Fruit fly (Drosophila melanogaster): ENCODE measurements around the gene CG33158.

CG33158 gene

dm6 chr3L:16411566-16411965 lies 7.8 kb upstream of the CG33158 start, which contains the start of gene fax:
TSS of gene fax (minus strand) at chr3L:16411828.
- TF ChIP-seq psq (optimal IDR thresholded peaks at IDR 0.05), result no peak
- no peak for TF ChIP-seq Dll (optimal IDR thresholded peaks at IDR 0.05)
- TF ChIP-seq CG8478 (optimal IDR thresholded peaks at IDR 0.05), result no peak
- TF ChIP-seq pan (optimal IDR thresholded peaks at IDR 0.05), result no peak
- TF ChIP-seq usp (GFP tag; optimal IDR thresholded peaks at IDR 0.05), result no peak
- TF ChIP-seq EcR (GFP tag; optimal IDR thresholded peaks at IDR 0.05), result no peak

DNA sequence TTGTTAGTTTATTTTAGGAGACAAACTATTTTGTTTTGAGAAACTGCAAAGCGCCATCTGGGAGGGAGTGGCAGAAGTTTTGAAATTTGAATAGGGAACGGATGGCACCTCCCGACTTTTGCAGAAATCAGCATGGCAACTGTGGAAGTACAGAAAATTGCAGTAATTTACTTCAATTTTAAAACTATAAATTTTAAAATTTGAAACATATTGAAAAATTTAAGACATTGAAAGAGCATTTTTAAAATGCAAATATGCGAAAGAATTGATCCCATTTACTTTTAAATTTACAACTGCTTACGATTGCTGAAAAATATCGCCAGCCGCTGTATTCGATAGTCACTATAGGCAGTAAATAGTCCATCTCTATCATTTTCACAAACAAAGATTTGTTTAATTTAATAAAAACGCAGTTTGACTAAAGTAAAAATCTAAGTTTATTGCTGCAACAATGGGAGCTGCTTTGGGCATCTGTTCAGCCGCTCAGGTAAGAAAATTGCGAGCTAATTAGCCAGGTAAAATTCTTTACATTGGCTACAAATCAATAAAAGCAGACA lies 6.9 kb upstream of the CG33158 start, which contains the start of gene Serinc:
TSS of gene Serinc (plus strand) at position 329 of the 557 bp plus-strand sequence.
- no peak for TF ChIP-seq CG8478 (optimal IDR thresholded peaks at IDR 0.05)
- no peak for TF ChIP-seq EcR (GFP tag; optimal IDR thresholded peaks at IDR 0.05)
- no peak for TF ChIP-seq psq (optimal IDR thresholded peaks at IDR 0.05)
- TF ChIP-seq usp (GFP tag; optimal IDR thresholded peaks at IDR 0.05), result no peak
- TF ChIP-seq Dll (optimal IDR thresholded peaks at IDR 0.05), result no peak
- TF ChIP-seq pan (optimal IDR thresholded peaks at IDR 0.05), result no peak

- TF ChIP-seq Dll (optimal IDR thresholded peaks at IDR 0.05), result no peak
- no peak for TF ChIP-seq pan (optimal IDR thresholded peaks at IDR 0.05)
- no peak for TF ChIP-seq usp (GFP tag; optimal IDR thresholded peaks at IDR 0.05)
- no peak for TF ChIP-seq psq (optimal IDR thresholded peaks at IDR 0.05)
- TF ChIP-seq CG8478 (optimal IDR thresholded peaks at IDR 0.05), result no peak
- no peak for TF ChIP-seq EcR (GFP tag; optimal IDR thresholded peaks at IDR 0.05)
Measured at dm6 chr3L:16417024-16417423, 2.4 kb upstream of the CG33158 start, which contains the start of gene GluRS-m. TSS of gene GluRS-m (minus strand) at chr3L:16417177.

DNA sequence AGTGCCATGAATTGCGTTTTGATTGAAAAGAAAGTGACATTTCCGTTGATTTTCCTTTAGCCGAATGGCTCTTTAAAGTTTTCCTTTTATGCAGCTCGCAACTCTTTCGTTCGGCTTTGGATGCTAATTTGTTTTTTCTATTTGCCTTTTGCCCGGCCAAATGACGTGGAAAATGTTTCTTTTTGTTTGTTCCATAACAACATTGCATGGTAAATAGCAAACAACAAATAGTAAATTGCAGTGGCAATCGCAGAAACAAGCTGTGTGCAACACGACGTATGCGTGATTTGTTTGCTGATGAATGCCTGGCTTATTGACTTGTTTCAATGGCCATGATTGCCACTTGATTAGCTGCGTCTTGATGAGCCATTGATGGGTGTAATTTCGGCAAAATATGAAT lies 10.1 kb downstream of the CG33158 start:
- TF ChIP-seq EcR (GFP tag; optimal IDR thresholded peaks at IDR 0.05), result no peak
- TF ChIP-seq psq (optimal IDR thresholded peaks at IDR 0.05), result no peak
- no peak for TF ChIP-seq pan (optimal IDR thresholded peaks at IDR 0.05)
- TF ChIP-seq Dll (optimal IDR thresholded peaks at IDR 0.05), result no peak
- TF ChIP-seq CG8478 (optimal IDR thresholded peaks at IDR 0.05), result no peak
- no peak for TF ChIP-seq usp (GFP tag; optimal IDR thresholded peaks at IDR 0.05)

- TF ChIP-seq CG8478 (optimal IDR thresholded peaks at IDR 0.05), result no peak
- no peak for TF ChIP-seq pan (optimal IDR thresholded peaks at IDR 0.05)
- TF ChIP-seq usp (GFP tag; optimal IDR thresholded peaks at IDR 0.05), result no peak
- no peak for TF ChIP-seq psq (optimal IDR thresholded peaks at IDR 0.05)
- no peak for TF ChIP-seq Dll (optimal IDR thresholded peaks at IDR 0.05)
- no peak for TF ChIP-seq EcR (GFP tag; optimal IDR thresholded peaks at IDR 0.05)
Measured at dm6 chr3L:16431056-16431455, 11.7 kb downstream of the CG33158 start.

dm6 chr3L:16433556-16433955 lies 14.2 kb downstream of the CG33158 start:
- TF ChIP-seq EcR (GFP tag; optimal IDR thresholded peaks at IDR 0.05) (no peak), usp (GFP tag; optimal IDR thresholded peaks at IDR 0.05) (no peak), pan (optimal IDR thresholded peaks at IDR 0.05) (no peak), CG8478 (optimal IDR thresholded peaks at IDR 0.05) (no peak), psq (optimal IDR thresholded peaks at IDR 0.05) (no peak), Dll (optimal IDR thresholded peaks at IDR 0.05) (no peak)

DNA sequence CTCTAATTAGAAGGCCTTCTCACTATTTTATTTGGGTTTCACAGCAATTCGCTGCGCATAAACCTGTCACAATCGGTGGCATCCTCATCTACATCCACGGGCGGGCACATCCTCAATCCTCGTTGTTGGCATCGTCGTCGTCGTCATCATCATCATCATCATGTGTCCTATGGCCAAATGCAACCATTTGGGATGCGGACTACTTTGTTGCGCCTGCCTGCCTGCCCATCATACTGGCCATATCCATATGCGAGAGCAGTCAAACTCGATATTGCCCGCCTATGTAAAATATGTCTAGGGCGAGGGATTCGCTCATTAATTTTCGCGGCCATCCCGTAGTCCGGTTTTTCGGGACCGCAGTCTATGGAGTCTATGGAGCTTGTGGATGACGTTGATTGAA lies 17.9 kb downstream of the CG33158 start:
- TF ChIP-seq psq (optimal IDR thresholded peaks at IDR 0.05), result no peak
- TF ChIP-seq CG8478 (optimal IDR thresholded peaks at IDR 0.05), result no peak
- TF ChIP-seq usp (GFP tag; optimal IDR thresholded peaks at IDR 0.05), result no peak
- no peak for TF ChIP-seq pan (optimal IDR thresholded peaks at IDR 0.05)
- TF ChIP-seq Dll (optimal IDR thresholded peaks at IDR 0.05), result no peak
- TF ChIP-seq EcR (GFP tag; optimal IDR thresholded peaks at IDR 0.05), result no peak

DNA sequence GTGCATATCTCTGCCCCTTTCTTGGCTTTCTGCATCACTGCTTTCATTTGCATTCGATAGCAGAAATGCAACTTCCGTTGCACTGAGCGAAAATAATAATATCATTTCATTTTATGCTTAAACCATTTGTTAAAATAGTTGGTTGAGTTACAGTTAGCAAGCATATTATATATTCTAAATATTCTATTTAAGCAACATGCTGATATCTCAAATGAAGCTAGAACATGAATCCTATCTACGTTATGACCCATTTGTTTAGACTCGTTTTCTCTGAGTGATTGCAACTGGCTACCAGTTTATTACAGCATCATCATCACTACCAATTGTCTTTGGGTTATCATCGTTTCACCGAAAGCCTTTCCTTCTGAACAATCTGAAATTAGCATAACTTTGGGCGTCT lies 23.2 kb downstream of the CG33158 start:
- TF ChIP-seq EcR (GFP tag; optimal IDR thresholded peaks at IDR 0.05) (no peak), CG8478 (optimal IDR thresholded peaks at IDR 0.05) (no peak), pan (optimal IDR thresholded peaks at IDR 0.05) (no peak), psq (optimal IDR thresholded peaks at IDR 0.05) (no peak), Dll (optimal IDR thresholded peaks at IDR 0.05) (no peak), usp (GFP tag; optimal IDR thresholded peaks at IDR 0.05) (no peak)

- TF ChIP-seq psq (optimal IDR thresholded peaks at IDR 0.05) (no peak), Dll (optimal IDR thresholded peaks at IDR 0.05) (no peak), CG8478 (optimal IDR thresholded peaks at IDR 0.05) (no peak), usp (GFP tag; optimal IDR thresholded peaks at IDR 0.05) (no peak), EcR (GFP tag; optimal IDR thresholded peaks at IDR 0.05) (no peak), pan (optimal IDR thresholded peaks at IDR 0.05) (no peak)
Measured at dm6 chr3L:16451887-16452751, 32.7 kb downstream of the CG33158 start, which contains the start of gene dsx-c73A. TSS of gene dsx-c73A (minus strand) at chr3L:16451958.

DNA sequence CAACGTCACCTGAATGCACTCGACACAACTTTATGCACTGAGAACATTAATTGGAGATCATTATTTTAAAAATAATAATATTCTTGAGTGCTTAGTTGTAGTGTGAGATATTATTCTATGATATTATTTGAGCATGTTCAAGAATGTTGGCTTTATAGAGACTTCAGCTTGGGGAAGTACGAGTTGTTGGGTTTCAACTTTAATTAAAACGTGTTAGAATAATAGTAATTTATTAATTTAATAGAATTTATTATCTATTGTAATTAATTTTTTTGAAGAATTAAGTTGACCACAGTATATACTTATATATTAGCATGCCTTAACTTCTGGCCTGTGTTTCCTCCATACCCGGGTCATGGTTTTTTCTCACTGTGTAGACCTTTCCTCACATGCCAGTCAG lies 44.4 kb downstream of the CG33158 start:
- TF ChIP-seq pan (optimal IDR thresholded peaks at IDR 0.05) (no peak), psq (optimal IDR thresholded peaks at IDR 0.05) (no peak)

DNA sequence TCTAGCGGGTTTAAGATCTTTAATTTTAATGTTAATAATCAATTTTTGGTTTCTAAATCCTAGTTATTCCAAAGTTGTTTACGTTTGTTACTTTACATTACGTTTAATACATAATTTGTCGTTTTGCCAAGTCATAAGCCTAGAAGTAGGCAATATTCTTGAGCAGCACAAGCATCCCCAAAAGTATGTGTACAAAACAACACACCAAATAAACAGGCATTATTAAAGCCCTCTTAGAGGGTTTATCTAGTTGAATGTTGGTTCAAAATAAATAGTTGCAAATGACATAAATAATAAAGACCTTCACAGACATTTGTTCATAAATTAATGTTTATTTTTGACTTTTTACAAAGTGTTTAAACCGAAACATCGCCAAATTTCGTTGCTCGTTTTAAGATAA lies 50.7 kb downstream of the CG33158 start:
- TF ChIP-seq pan (optimal IDR thresholded peaks at IDR 0.05), result no peak
- TF ChIP-seq CG8478 (optimal IDR thresholded peaks at IDR 0.05), result no peak
- no peak for TF ChIP-seq usp (GFP tag; optimal IDR thresholded peaks at IDR 0.05)
- no peak for TF ChIP-seq Dll (optimal IDR thresholded peaks at IDR 0.05)
- TF ChIP-seq psq (optimal IDR thresholded peaks at IDR 0.05), result no peak
- no peak for TF ChIP-seq EcR (GFP tag; optimal IDR thresholded peaks at IDR 0.05)

DNA sequence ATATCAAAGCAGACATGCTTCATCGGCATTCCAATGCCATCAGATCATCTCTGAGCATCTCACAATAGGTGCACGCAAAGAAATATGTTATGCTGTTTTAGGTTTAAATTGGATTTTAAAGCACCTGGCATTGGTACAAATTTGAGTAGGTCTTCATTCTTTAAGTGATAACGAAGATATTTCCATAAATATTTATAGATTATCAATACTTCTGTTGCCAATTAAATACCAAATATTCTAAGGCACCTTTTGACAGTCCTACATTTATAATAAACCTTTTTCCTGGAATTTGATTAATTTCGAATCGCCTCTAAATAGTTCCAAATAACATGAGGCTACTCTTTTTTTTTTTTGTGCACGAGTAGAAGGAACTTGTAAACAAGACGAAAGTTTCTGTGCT lies 54.7 kb downstream of the CG33158 start:
- no peak for TF ChIP-seq usp (GFP tag; optimal IDR thresholded peaks at IDR 0.05)
- TF ChIP-seq Dll (optimal IDR thresholded peaks at IDR 0.05), result no peak
- no peak for TF ChIP-seq CG8478 (optimal IDR thresholded peaks at IDR 0.05)
- no peak for TF ChIP-seq psq (optimal IDR thresholded peaks at IDR 0.05)
- no peak for TF ChIP-seq pan (optimal IDR thresholded peaks at IDR 0.05)
- TF ChIP-seq EcR (GFP tag; optimal IDR thresholded peaks at IDR 0.05), result no peak

Data from whole organism.